Fruit fly (Drosophila melanogaster) whole organism, embryonic: Measurements from ENCODE around the gene CG43198.
A peak's percentile ranks its signal among the peaks of the same experiment; 100 is the strongest.

Source experiments
- CG10267 ChIP-seq: fragments of 200-800 bp; sonication (Bioruptor generic); optimal IDR thresholded peaks from 2 replicates; lab custom pipeline; 2018; ENCODE audit warnings: missing biosample characterization, mild to moderate bottlenecking, missing genetic modification characterization, moderate library complexity
- CG15073 ChIP-seq: fragments of 200-800 bp; sonication (Bioruptor generic); optimal IDR thresholded peaks from 2 replicates; lab custom pipeline; 2016; ENCODE audit warnings: missing biosample characterization, missing genetic modification characterization
- CG1529 ChIP-seq: fragments of 200-800 bp; sonication (Bioruptor generic); optimal IDR thresholded peaks from 3 replicates; lab custom pipeline; 2018; ENCODE audit warnings: missing biosample characterization, missing genetic modification characterization
- CG15514 ChIP-seq: fragments of 200-800 bp; sonication (Bioruptor generic); optimal IDR thresholded peaks from 3 replicates; lab custom pipeline; 2017; ENCODE audit warnings: missing biosample characterization, missing genetic modification characterization, mild to moderate bottlenecking, moderate library complexity, missing genetic modification reagents
- CG15601 ChIP-seq: fragments of 200-800 bp; sonication (Bioruptor generic); optimal IDR thresholded peaks from 3 replicates; lab custom pipeline; 2019; ENCODE audit warnings: missing biosample characterization, mild to moderate bottlenecking, missing genetic modification characterization, moderate library complexity
- CG16815 ChIP-seq: fragments of 200-800 bp; sonication (Bioruptor generic); optimal IDR thresholded peaks from 3 replicates; lab custom pipeline; 2017; ENCODE audit warnings: missing biosample characterization, mild to moderate bottlenecking, missing genetic modification characterization
- CG18262 ChIP-seq: fragments of 200-800 bp; optimal IDR thresholded peaks from 3 replicates; lab custom pipeline; 2019; ENCODE audit warnings: missing biosample characterization, mild to moderate bottlenecking, missing genetic modification characterization, moderate library complexity
- CG18599 ChIP-seq: fragments of 200-800 bp; sonication (Bioruptor generic); optimal IDR thresholded peaks from 3 replicates; lab custom pipeline; 2017; ENCODE audit warnings: missing biosample characterization, missing genetic modification characterization, mild to moderate bottlenecking, moderate library complexity, missing genetic modification reagents
- CG18764 ChIP-seq: fragments of 200-800 bp; sonication (Bioruptor generic); optimal IDR thresholded peaks from 3 replicates; lab custom pipeline; 2016; ENCODE audit warnings: missing biosample characterization, missing genetic modification characterization
- CG2129 ChIP-seq: fragments of 200-800 bp; sonication (Bioruptor generic); IDR thresholded peaks from 2 replicates; pipeline ENCODE4 v1.3.6; 2022; ENCODE audit warnings: missing biosample characterization, missing genetic modification characterization; ENCODE audit not compliant: partially characterized antibody
- CG2875 ChIP-seq: fragments of 200-800 bp; sonication (Bioruptor generic); optimal IDR thresholded peaks from 2 replicates; lab custom pipeline; 2017; ENCODE audit warnings: missing biosample characterization, mild to moderate bottlenecking, missing genetic modification characterization, missing genetic modification reagents
- CG33557 ChIP-seq: fragments of 200-800 bp; sonication (Bioruptor generic); optimal IDR thresholded peaks from 2 replicates; lab custom pipeline; 2019; ENCODE audit warnings: missing biosample characterization, mild to moderate bottlenecking, missing genetic modification characterization, moderate library complexity
- CG3726 ChIP-seq: fragments of 200-800 bp; sonication (Bioruptor generic); IDR thresholded peaks from 3 replicates; pipeline ENCODE4, ENCODE4 v1.3.6; 2022; ENCODE audit warnings: missing biosample characterization, missing genetic modification characterization
- CG3847 ChIP-seq: fragments of 200-800 bp; sonication (Bioruptor generic); IDR thresholded peaks from 2 replicates; pipeline ENCODE4 v1.3.6; 2022; ENCODE audit warnings: missing biosample characterization, missing genetic modification characterization
- CG4328 ChIP-seq: fragments of 200-800 bp; sonication (Bioruptor generic); optimal IDR thresholded peaks from 3 replicates; lab custom pipeline; 2017; ENCODE audit warnings: missing biosample characterization, missing genetic modification reagents, missing genetic modification characterization
- CG8290 ChIP-seq, 3 experiments: fragments of 200-800 bp; sonication (Bioruptor generic); optimal IDR thresholded peaks; 2 replicates each; lab custom pipeline; 2016 to 2019; ENCODE audit warnings: missing biosample characterization in 3 of 3, missing genetic modification characterization in 3 of 3, mild to moderate bottlenecking in 2 of 3, moderate library complexity in 1 of 3
- CG8765 ChIP-seq: fragments of 200-800 bp; sonication (Bioruptor generic); IDR thresholded peaks from 2 replicates; pipeline ENCODE4 v1.3.6; 2022; ENCODE audit warnings: missing biosample characterization, missing genetic modification characterization
- CG8924 ChIP-seq: fragments of 200-800 bp; optimal IDR thresholded peaks from 3 replicates; lab custom pipeline; 2019; ENCODE audit warnings: missing biosample characterization, mild to moderate bottlenecking, missing genetic modification characterization, moderate library complexity
- CG9932 ChIP-seq: fragments of 200-800 bp; sonication (Bioruptor generic); IDR thresholded peaks from 2 replicates; pipeline ENCODE4 v1.3.6; 2022; ENCODE audit warnings: missing biosample characterization, missing genetic modification characterization
- CHES-1-like ChIP-seq: fragments of 200-800 bp; sonication (Bioruptor generic); optimal IDR thresholded peaks from 2 replicates; lab custom pipeline; 2016; ENCODE audit warnings: missing biosample characterization, missing genetic modification characterization
- CrebB ChIP-seq: fragments of 200-800 bp; sonication (Bioruptor generic); optimal IDR thresholded peaks from 3 replicates; lab custom pipeline; 2018; ENCODE audit warnings: missing biosample characterization, mild to moderate bottlenecking, missing genetic modification characterization
- D19A ChIP-seq: fragments of 200-800 bp; optimal IDR thresholded peaks from 3 replicates; lab custom pipeline; 2019; ENCODE audit warnings: missing biosample characterization, mild to moderate bottlenecking, missing genetic modification characterization, moderate library complexity
- H2.0 ChIP-seq: fragments of 200-800 bp; sonication (Bioruptor generic); IDR thresholded peaks from 2 replicates; pipeline ENCODE4 v1.3.6; 2022; ENCODE audit warnings: missing biosample characterization, missing genetic modification characterization
- HLH54F ChIP-seq: fragments of 200-800 bp; sonication (Bioruptor generic); optimal IDR thresholded peaks from 3 replicates; lab custom pipeline; 2016; ENCODE audit warnings: missing biosample characterization, missing genetic modification characterization
- Hmr ChIP-seq: fragments of 200-800 bp; sonication (Bioruptor generic); optimal IDR thresholded peaks from 3 replicates; lab custom pipeline; 2017; ENCODE audit warnings: mild to moderate bottlenecking, missing biosample characterization, missing genetic modification reagents, missing genetic modification characterization
- Hmx ChIP-seq: fragments of 200-800 bp; sonication (Bioruptor generic); optimal IDR thresholded peaks from 2 replicates; lab custom pipeline; 2016; ENCODE audit warnings: missing biosample characterization, missing genetic modification characterization
- Hr3 ChIP-seq: fragments of 200-800 bp; sonication (Bioruptor generic); optimal IDR thresholded peaks from 3 replicates; lab custom pipeline; 2016; ENCODE audit warnings: missing biosample characterization, missing genetic modification characterization
- Mrtf ChIP-seq: fragments of 200-800 bp; sonication (Bioruptor generic); IDR thresholded peaks from 3 replicates; pipeline ENCODE4 v1.3.6; 2022; ENCODE audit warnings: missing biosample characterization, missing genetic modification characterization
- Optix ChIP-seq: fragments of 200-800 bp; sonication (Bioruptor generic); IDR thresholded peaks from 3 replicates; pipeline ENCODE4 v1.3.6; 2022; ENCODE audit warnings: missing biosample characterization, missing genetic modification characterization
- Pdp1 ChIP-seq, 2 experiments: fragments of 200-800 bp; sonication (Bioruptor generic); optimal IDR thresholded peaks; 3 replicates each; lab custom pipeline; 2016; ENCODE audit warnings: missing biosample characterization in 2 of 2, missing genetic modification characterization in 2 of 2, mild to moderate bottlenecking in 1 of 2, moderate library complexity in 1 of 2
- Poxn ChIP-seq: fragments of 200-800 bp; sonication (Bioruptor generic); IDR thresholded peaks from 2 replicates; pipeline ENCODE4 v1.3.6; 2022; ENCODE audit warnings: missing biosample characterization, missing genetic modification characterization
- Ptx1 ChIP-seq: fragments of 200-800 bp; sonication (Bioruptor generic); IDR thresholded peaks from 2 replicates; pipeline ENCODE4 v1.3.6; 2022; ENCODE audit warnings: missing biosample characterization, missing genetic modification characterization
- Six4 ChIP-seq: fragments of 200-800 bp; sonication (Bioruptor generic); optimal IDR thresholded peaks from 2 replicates; lab custom pipeline; 2016; ENCODE audit warnings: missing biosample characterization, missing genetic modification characterization
- Tbp ChIP-seq: fragments of >200 bp; optimal IDR thresholded peaks from 2 replicates; lab custom pipeline; 2018; ENCODE audit warnings: missing biosample characterization, missing genetic modification characterization
- Xbp1 ChIP-seq: fragments of 200-800 bp; sonication (Bioruptor generic); optimal IDR thresholded peaks from 3 replicates; lab custom pipeline; 2016; ENCODE audit warnings: missing biosample characterization, mild to moderate bottlenecking, missing genetic modification characterization
- cato ChIP-seq: fragments of 200-800 bp; sonication (Bioruptor generic); optimal IDR thresholded peaks from 2 replicates; lab custom pipeline; 2016; ENCODE audit warnings: missing biosample characterization, missing genetic modification characterization, borderline replicate concordance
- crp ChIP-seq, 2 experiments: fragments of 200-800 bp; sonication (Bioruptor generic); optimal IDR thresholded peaks; 2 replicates in 1 of 2; 3 replicates in 1 of 2; lab custom pipeline; 2017; ENCODE audit warnings: missing biosample characterization in 2 of 2, missing genetic modification characterization in 2 of 2, mild to moderate bottlenecking in 1 of 2, moderate library complexity in 1 of 2
- dm ChIP-seq: fragments of 200-800 bp; sonication (Bioruptor generic); optimal IDR thresholded peaks from 3 replicates; lab custom pipeline; 2016; ENCODE audit warnings: missing biosample characterization, missing genetic modification characterization
- emc ChIP-seq: fragments of 200-800 bp; sonication (Bioruptor generic); optimal IDR thresholded peaks from 2 replicates; lab custom pipeline; 2016; ENCODE audit warnings: missing biosample characterization, missing genetic modification characterization
- ems ChIP-seq: fragments of 200-800 bp; sonication (Bioruptor generic); optimal IDR thresholded peaks from 3 replicates; lab custom pipeline; 2016; ENCODE audit warnings: missing biosample characterization, missing genetic modification characterization
- gcm ChIP-seq: fragments of 200-800 bp; sonication (Bioruptor generic); optimal IDR thresholded peaks from 2 replicates; lab custom pipeline; 2019; ENCODE audit warnings: missing biosample characterization, mild to moderate bottlenecking, missing genetic modification characterization, moderate library complexity
- inv ChIP-seq: fragments of 200-800 bp; sonication (Bioruptor generic); IDR thresholded peaks from 2 replicates; pipeline ENCODE4 v1.3.6; 2022; ENCODE audit warnings: missing biosample characterization, missing genetic modification characterization; ENCODE audit not compliant: partially characterized antibody
- jigr1 ChIP-seq: fragments of 200-800 bp; sonication (Bioruptor generic); IDR thresholded peaks from 3 replicates; pipeline ENCODE4 v1.3.6; 2022; ENCODE audit warnings: missing biosample characterization, missing genetic modification characterization
- jing ChIP-seq: fragments of 200-800 bp; sonication (Bioruptor generic); optimal IDR thresholded peaks from 2 replicates; lab custom pipeline; 2018; ENCODE audit warnings: missing biosample characterization, mild to moderate bottlenecking, missing genetic modification characterization
- lbe ChIP-seq: fragments of 200-800 bp; sonication (Bioruptor generic); optimal IDR thresholded peaks from 2 replicates; lab custom pipeline; 2016; ENCODE audit warnings: missing biosample characterization, mild to moderate bottlenecking, missing genetic modification characterization
- prd ChIP-seq, 3 experiments: fragments of >200 bp in 2 of 3; fragments of 200-800 bp in 1 of 3; sonication (Bioruptor generic) in 1 of 3; optimal IDR thresholded peaks in 2 of 3; IDR thresholded peaks in 1 of 3; 2 replicates in 2 of 3; 3 replicates in 1 of 3; pipeline versions ENCODE4 v1.3.6 to Lab custom; 2017 to 2022; ENCODE audit warnings: missing biosample characterization in 1 of 3, missing genetic modification characterization in 1 of 3
- pzg ChIP-seq: fragments of 200-800 bp; sonication (Bioruptor generic); optimal IDR thresholded peaks from 3 replicates; lab custom pipeline; 2018; ENCODE audit warnings: missing biosample characterization, mild to moderate bottlenecking, missing genetic modification characterization, moderate library complexity
- sens ChIP-seq: fragments of 200-800 bp; sonication (Bioruptor generic); peaks from one replicate; lab custom pipeline; 2016; ENCODE audit warnings: missing biosample characterization, missing genetic modification characterization
- twi ChIP-seq: fragments of 200-800 bp; optimal IDR thresholded peaks from 2 replicates; lab custom pipeline; 2019; ENCODE audit warnings: missing biosample characterization, mild to moderate bottlenecking, missing genetic modification characterization, moderate library complexity
- zen ChIP-seq: fragments of 200-800 bp; sonication (Bioruptor generic); optimal IDR thresholded peaks from 3 replicates; lab custom pipeline; 2018; ENCODE audit warnings: missing biosample characterization, mild to moderate bottlenecking, missing genetic modification characterization, moderate library complexity

Gene CG43198

dm6 chrX:7488254-7488653, 35.1 kb upstream of the CG43198 start (continued):
- TF ChIP-seq cato (no peak), CrebB (tag; lab: Kevin White, UChicago) (no peak), Xbp1 (GFP tag; lab: Kevin White, UChicago) (peak; percentile 29), twi (tag; lab: Kevin White, UChicago) (no peak), jing (GFP tag; lab: Kevin White, UChicago) (no peak), CG2875 (GFP tag; lab: Kevin White, UChicago) (no peak), CG15601 (no peak), prd (optimal IDR thresholded peaks at IDR 0.05; lab: Kevin White, UChicago) (no peak), prd (GFP tag; IDR thresholded peaks at IDR 0.05; lab: Robert Waterston, UW) (peak; percentile 46; the same call in 2 of the 3 replicates), CHES-1-like (no peak), gcm (GFP tag; lab: Kevin White, UChicago) (no peak), CG3847 (0 out of 2 replicates have a peak, but pooled peaks have one; percentile 5), CG8765 (GFP tag; lab: Robert Waterston, UW) (0 out of 2 replicates have a peak, but pooled peaks have one; percentile 19), Pdp1 (GFP tag; optimal IDR thresholded peaks at IDR 0.05; lab: Kevin White, UChicago) (no peak), CG8924 (tag; lab: Kevin White, UChicago) (peak; percentile 24), zen (tag; lab: Kevin White, UChicago) (no peak), HLH54F (GFP tag; lab: Kevin White, UChicago) (no peak), ems (GFP tag; lab: Kevin White, UChicago) (no peak), Tbp (GFP tag; lab: Kevin White, UChicago) (no peak), Poxn (no peak), CG15073 (GFP tag; lab: Kevin White, UChicago) (no peak), CG3726 (no peak), lbe (GFP tag; lab: Kevin White, UChicago) (no peak), CG18262 (peak; percentile 18), CG8290 (GFP tag; optimal IDR thresholded peaks at IDR 0.05; lab: Kevin White, UChicago) (no peak), CG8290 (tag; optimal IDR thresholded peaks at IDR 0.05; lab: Kevin White, UChicago) (peak in 1 of 2 experiments; percentile 75), Hmr (GFP tag; lab: Kevin White, UChicago) (peak; percentile 44), sens (GFP tag; lab: Kevin White, UChicago) (peak; percentile 13), Six4 (GFP tag; lab: Kevin White, UChicago) (no peak), D19A (tag; lab: Kevin White, UChicago) (peak; percentile 4), CG16815 (GFP tag; lab: Kevin White, UChicago) (no peak), Hmx (GFP tag; lab: Kevin White, UChicago) (no peak), CG2129 (no peak), pzg (no peak), Hr3 (no peak), jigr1 (GFP tag; lab: Robert Waterston, UW) (no peak), emc (GFP tag; lab: Kevin White, UChicago) (no peak), Optix (GFP tag; lab: Robert Waterston, UW) (no peak), crp (GFP tag; optimal IDR thresholded peaks at IDR 0.05; lab: Kevin White, UChicago) (no peak), CG18599 (GFP tag; lab: Kevin White, UChicago) (peak; percentile 67), CG18764 (GFP tag; lab: Kevin White, UChicago) (no peak), CG4328 (no peak), Ptx1 (GFP tag; lab: Robert Waterston, UW) (0 out of 2 replicates have a peak, but pooled peaks have one; percentile 23), CG9932 (peak; percentile 46), CG10267 (no peak), dm (GFP tag; lab: Kevin White, UChicago) (no peak), CG1529 (GFP tag; lab: Kevin White, UChicago) (no peak), inv (GFP tag; lab: Robert Waterston, UW) (no peak), Mrtf (GFP tag; lab: Robert Waterston, UW) (no peak), CG15514 (GFP tag; lab: Kevin White, UChicago) (peak; percentile 11), H2.0 (no peak), CG33557 (GFP tag; lab: Kevin White, UChicago) (no peak)
